Worm (Caenorhabditis elegans) whole organism, midembryonic: ENCODE measurements around the gene Y51A2A.5.

Experiments used
- T22C8.4 ChIP-seq: fragments of 200-800 bp; sonication (Bioruptor generic); IDR thresholded peaks from 2 replicates; pipeline ENCODE4 v1.3.6; 2022; ENCODE audit warnings: missing genetic modification characterization, missing compliant biosample characterization
- flt-1 ChIP-seq: fragments of 200-800 bp; sonication (Bioruptor generic); IDR thresholded peaks from 2 replicates; pipeline ENCODE4 v1.3.6; 2022; ENCODE audit warnings: missing genetic modification characterization, missing compliant biosample characterization
- klf-2 ChIP-seq: fragments of 200-800 bp; sonication (Bioruptor generic); conservative IDR thresholded peaks from 2 replicates; pipeline ENCODE4 v1.3.6; 2022; ENCODE audit warnings: missing genetic modification reagents, missing genetic modification characterization, missing compliant biosample characterization
- med-1 ChIP-seq: sonication (generic microtip); optimal IDR thresholded peaks from 2 replicates; lab custom pipeline; 2017; ENCODE audit warnings: missing genetic modification characterization, mild to moderate bottlenecking, missing compliant biosample characterization, antibody characterized with exemption, missing genetic modification reagents; ENCODE audit not compliant: insufficient read depth
- ref-1 ChIP-seq: fragments of 200-800 bp; sonication (Bioruptor generic); conservative IDR thresholded peaks from 2 replicates; pipeline ENCODE4 v1.3.6; 2022; ENCODE audit warnings: missing genetic modification reagents, missing genetic modification characterization, missing compliant biosample characterization
- tab-1 ChIP-seq: fragments of 200-800 bp; sonication (Bioruptor generic); IDR thresholded peaks from 2 replicates; pipeline ENCODE4 v1.3.6; 2022; ENCODE audit warnings: missing genetic modification characterization, missing compliant biosample characterization
- ztf-23 ChIP-seq: fragments of 200-800 bp; sonication (Bioruptor generic); IDR thresholded peaks from 2 replicates; pipeline ENCODE4 v1.3.6; 2022; ENCODE audit warnings: missing genetic modification reagents, missing genetic modification characterization, missing compliant biosample characterization
- ztf-29 ChIP-seq: fragments of 200-800 bp; sonication (Bioruptor generic); IDR thresholded peaks from 2 replicates; pipeline ENCODE4 v1.3.6; 2022; ENCODE audit warnings: missing genetic modification reagents, missing genetic modification characterization, missing compliant biosample characterization

- TF ChIP-seq T22C8.4 (no peak), ztf-29 (no peak), flt-1 (GFP tag; lab: Robert Waterston, UW) (no peak), klf-2 (GFP tag; lab: Robert Waterston, UW) (no peak), tab-1 (no peak), med-1 (GFP tag; lab: Kevin White, UChicago) (no peak), ref-1 (GFP tag; lab: Robert Waterston, UW) (no peak), ztf-23 (GFP tag; lab: Robert Waterston, UW) (no peak)
Measured at ce11 chrV:18298506-18298905, at the start of gene Y51A2A.5.
